Worm (Caenorhabditis elegans): ENCODE data around the gene irld-64.

irld-64 gene

ce11 chrII:2973940-2974402, 43.6 kb upstream of the irld-64 start (continued):
- peak; percentile 92 for TF ChIP-seq lin-40 (tag; optimal IDR thresholded peaks at IDR 0.05)
- TF ChIP-seq ceh-27 (GFP tag; optimal IDR thresholded peaks at IDR 0.05), result peak; percentile 96
- peak; percentile 24 for TF ChIP-seq B0261.1 (tag; optimal IDR thresholded peaks at IDR 0.05)
- TF ChIP-seq mes-4 (tag; optimal IDR thresholded peaks at IDR 0.05), result no peak
- TF ChIP-seq dox-1 (GFP tag; IDR thresholded peaks at IDR 0.05), result peak; percentile 91
- TF ChIP-seq tbp1 (GFP tag; optimal IDR thresholded peaks at IDR 0.05), result peak; percentile 65
- no peak for TF ChIP-seq die-1 (tag; optimal IDR thresholded peaks at IDR 0.05)
- TF ChIP-seq rec-8 (tag; optimal IDR thresholded peaks at IDR 0.05), result no peak
- peak; percentile 18 for TF ChIP-seq madf-10 (tag; optimal IDR thresholded peaks at IDR 0.05)
- peak; percentile 62; the same call in 1 of the 2 replicates for TF ChIP-seq rcor-1 (GFP tag; IDR thresholded peaks at IDR 0.05)
- TF ChIP-seq egrh-3 (GFP tag; IDR thresholded peaks at IDR 0.05), result peak; percentile 100
- peak; percentile 49; the same call in 1 of the 2 replicates for TF ChIP-seq attf-6 (GFP tag; IDR thresholded peaks at IDR 0.05)
- TF ChIP-seq Y95B8A.8 (GFP tag; IDR thresholded peaks at IDR 0.05), result peak; percentile 85
- no peak for TF ChIP-seq unc-62 (GFP tag; optimal IDR thresholded peaks at IDR 0.05)
- TF ChIP-seq F49E8.2 (tag; optimal IDR thresholded peaks at IDR 0.05; ENCODE audit: insufficient read depth), result no peak
- TF ChIP-seq fkh-3 (tag; optimal IDR thresholded peaks at IDR 0.05), result no peak
- TF ChIP-seq ceh-40 (GFP tag; IDR thresholded peaks at IDR 0.05), result no peak
- TF ChIP-seq attf-5 (GFP tag; optimal IDR thresholded peaks at IDR 0.05), result peak; percentile 74
- no peak for TF ChIP-seq ztf-18 (tag; optimal IDR thresholded peaks at IDR 0.05)
- TF ChIP-seq akir-1 (GFP tag; optimal IDR thresholded peaks at IDR 0.05), result peak; percentile 73
- TF ChIP-seq F10E7.11 (tag; optimal IDR thresholded peaks at IDR 0.05), result peak; percentile 62
- TF ChIP-seq snpc-1.3 (tag; optimal IDR thresholded peaks at IDR 0.05; ENCODE audit: insufficient read depth), result no peak
- TF ChIP-seq nfyb-1 (GFP tag; IDR thresholded peaks at IDR 0.05), result peak; percentile 97
- TF ChIP-seq ztf-25 (GFP tag; IDR thresholded peaks at IDR 0.05), result no peak
- TF ChIP-seq lsy-27 (tag; optimal IDR thresholded peaks at IDR 0.05; ENCODE audit: borderline replicate concordance, insufficient read depth), result no peak
- no peak for TF ChIP-seq bed-1 (GFP tag; IDR thresholded peaks at IDR 0.05)
- no peak for TF ChIP-seq tbx-9 (tag; optimal IDR thresholded peaks at IDR 0.05; ENCODE audit: borderline replicate concordance)
- TF ChIP-seq F57A8.1 (GFP tag; optimal IDR thresholded peaks at IDR 0.05), result no peak
- no peak for TF ChIP-seq Y79H2A.3 (GFP tag; conservative IDR thresholded peaks at IDR 0.05)
- TF ChIP-seq madf-6 (GFP tag; IDR thresholded peaks at IDR 0.05), result peak; percentile 47; the same call in 1 of the 2 replicates
- TF ChIP-seq aptf-2 (GFP tag; conservative IDR thresholded peaks at IDR 0.05), result 0 out of 2 replicates have a peak, but pooled peaks have one; percentile 50
- peak; percentile 83; the same call in 1 of the 2 replicates for TF ChIP-seq madf-3 (GFP tag; IDR thresholded peaks at IDR 0.05)
- 0 out of 2 replicates have a peak, but pooled peaks have one; percentile 16 for TF ChIP-seq aptf-3 (GFP tag; IDR thresholded peaks at IDR 0.05)
- peak; percentile 85 for TF ChIP-seq Y53G8AR.9 (GFP tag; conservative IDR thresholded peaks at IDR 0.05)
- TF ChIP-seq tlf-1 (GFP tag; optimal IDR thresholded peaks at IDR 0.05), result peak; percentile 75
- no peak for TF ChIP-seq ceh-58 (GFP tag; IDR thresholded peaks at IDR 0.05)
- TF ChIP-seq F55B11.4 (tag; optimal IDR thresholded peaks at IDR 0.05; ENCODE audit: borderline replicate concordance, insufficient read depth), result no peak
- TF ChIP-seq C17E4.6 (GFP tag; IDR thresholded peaks at IDR 0.05), result peak; percentile 17; the same call in 1 of the 2 replicates
- peak; percentile 91 for TF ChIP-seq repo-1 (tag; optimal IDR thresholded peaks at IDR 0.05)
- TF ChIP-seq xnd-1 (tag; optimal IDR thresholded peaks at IDR 0.05), result no peak
- TF ChIP-seq F33H1.4 (GFP tag; IDR thresholded peaks at IDR 0.05), result no peak; the same call in 1 of the 2 replicates
- TF ChIP-seq T26A5.8 (tag; optimal IDR thresholded peaks at IDR 0.05), result no peak
